Fruit fly (Drosophila melanogaster) whole organism, prepupa: ENCODE data around the gene SP1029.
A peak's percentile ranks its signal among the peaks of the same experiment; 100 is the strongest.

Source experiments
- Blimp-1 ChIP-seq: fragments of 200-800 bp; sonication (Bioruptor generic); optimal IDR thresholded peaks from 3 replicates; lab custom pipeline; 2017; ENCODE audit warnings: missing biosample characterization, missing genetic modification characterization, mild to moderate bottlenecking, moderate library complexity, missing genetic modification reagents
- CG11294 ChIP-seq: fragments of 200-800 bp; sonication (Bioruptor generic); IDR thresholded peaks from 2 replicates; pipeline ENCODE4 v1.3.6; 2022; ENCODE audit warnings: missing biosample characterization, missing genetic modification characterization
- CG11762 ChIP-seq: fragments of 200-800 bp; sonication (Bioruptor generic); optimal IDR thresholded peaks from 3 replicates; lab custom pipeline; 2016; ENCODE audit warnings: missing biosample characterization, missing genetic modification characterization; ENCODE audit not compliant: insufficient read depth
- CG11902 ChIP-seq: fragments of 200-800 bp; sonication (Bioruptor generic); optimal IDR thresholded peaks from 3 replicates; lab custom pipeline; 2016; ENCODE audit warnings: missing biosample characterization, missing genetic modification characterization
- CG15336 ChIP-seq: fragments of 200-800 bp; sonication (Bioruptor generic); IDR thresholded peaks from 2 replicates; pipeline ENCODE4 v1.3.6; 2022; ENCODE audit warnings: missing biosample characterization, missing genetic modification characterization
- CG1621 ChIP-seq: fragments of 200-800 bp; sonication (Bioruptor generic); optimal IDR thresholded peaks from 3 replicates; lab custom pipeline; 2018; ENCODE audit warnings: missing biosample characterization, mild to moderate bottlenecking, missing genetic modification characterization
- CG16779 ChIP-seq: fragments of 200-800 bp; sonication (Bioruptor generic); optimal IDR thresholded peaks from 3 replicates; lab custom pipeline; 2017; ENCODE audit warnings: missing biosample characterization, mild to moderate bottlenecking, missing genetic modification characterization
- CG3032 ChIP-seq: fragments of 200-800 bp; optimal IDR thresholded peaks from 2 replicates; lab custom pipeline; 2019; ENCODE audit warnings: missing biosample characterization, mild to moderate bottlenecking, missing genetic modification characterization, moderate library complexity
- CG31627 ChIP-seq: fragments of 200-800 bp; sonication (Bioruptor generic); optimal IDR thresholded peaks from 3 replicates; lab custom pipeline; 2016; ENCODE audit warnings: missing biosample characterization, missing genetic modification characterization
- CG32006 ChIP-seq: fragments of 200-800 bp; sonication (Bioruptor generic); optimal IDR thresholded peaks from 3 replicates; lab custom pipeline; 2017; ENCODE audit warnings: missing biosample characterization, mild to moderate bottlenecking, missing genetic modification characterization
- CG3919 ChIP-seq: fragments of 200-800 bp; sonication (Bioruptor generic); optimal IDR thresholded peaks from 3 replicates; lab custom pipeline; 2016; ENCODE audit warnings: missing biosample characterization, missing genetic modification characterization
- CG6163 ChIP-seq: fragments of 200-800 bp; sonication (Bioruptor generic); IDR thresholded peaks from 3 replicates; pipeline ENCODE4 v1.3.6; 2022; ENCODE audit warnings: missing biosample characterization, missing genetic modification characterization
- CG6808 ChIP-seq: fragments of 200-800 bp; sonication (Bioruptor generic); optimal IDR thresholded peaks from 3 replicates; lab custom pipeline; 2017; ENCODE audit warnings: missing biosample characterization, missing genetic modification characterization, mild to moderate bottlenecking, moderate library complexity, missing genetic modification reagents
- CG6854 ChIP-seq: fragments of 200-800 bp; sonication (Bioruptor generic); optimal IDR thresholded peaks from 2 replicates; lab custom pipeline; 2017; ENCODE audit warnings: missing biosample characterization, mild to moderate bottlenecking, missing genetic modification characterization
- CG7368 ChIP-seq: fragments of 200-800 bp; sonication (Bioruptor generic); optimal IDR thresholded peaks from 3 replicates; lab custom pipeline; 2016; ENCODE audit warnings: missing biosample characterization, missing genetic modification characterization
- CG8319 ChIP-seq: fragments of 200-800 bp; sonication (Bioruptor generic); optimal IDR thresholded peaks from 3 replicates; lab custom pipeline; 2016; ENCODE audit warnings: missing biosample characterization, missing genetic modification characterization
- CG9139 ChIP-seq: fragments of 200-800 bp; sonication (Bioruptor generic); optimal IDR thresholded peaks from 3 replicates; lab custom pipeline; 2017; ENCODE audit warnings: missing biosample characterization, mild to moderate bottlenecking, missing genetic modification characterization
- Eip75B ChIP-seq: fragments of 200-800 bp; sonication (Bioruptor generic); optimal IDR thresholded peaks from 3 replicates; lab custom pipeline; 2016; ENCODE audit warnings: missing biosample characterization, missing genetic modification characterization
- Eip78C ChIP-seq: fragments of 200-800 bp; sonication (Bioruptor generic); peaks from one replicate; lab custom pipeline; 2016; ENCODE audit warnings: missing biosample characterization, missing genetic modification characterization
- Ets96B ChIP-seq: fragments of 200-800 bp; optimal IDR thresholded peaks from 2 replicates; lab custom pipeline; 2019; ENCODE audit warnings: missing biosample characterization, mild to moderate bottlenecking, missing genetic modification characterization, moderate library complexity
- Gug ChIP-seq: fragments of 200-800 bp; sonication (Bioruptor generic); IDR thresholded peaks from 2 replicates; pipeline ENCODE4 v1.3.6; 2022; ENCODE audit warnings: missing biosample characterization, missing genetic modification characterization
- Hr39 ChIP-seq: fragments of 200-800 bp; sonication (Bioruptor generic); optimal IDR thresholded peaks from 2 replicates; lab custom pipeline; 2016; ENCODE audit warnings: missing biosample characterization, missing genetic modification characterization
- Hr4 ChIP-seq: fragments of 200-800 bp; sonication (Bioruptor generic); optimal IDR thresholded peaks from 3 replicates; lab custom pipeline; 2016; ENCODE audit warnings: missing biosample characterization, missing genetic modification characterization
- Met ChIP-seq: fragments of 200-800 bp; sonication (Bioruptor generic); optimal IDR thresholded peaks from 3 replicates; lab custom pipeline; 2016; ENCODE audit warnings: missing biosample characterization, missing genetic modification characterization
- Smox ChIP-seq: fragments of 200-800 bp; sonication (Bioruptor generic); optimal IDR thresholded peaks from 3 replicates; lab custom pipeline; 2016; ENCODE audit warnings: missing biosample characterization, missing genetic modification characterization
- Sox102F ChIP-seq: fragments of 200-800 bp; sonication (Bioruptor generic); optimal IDR thresholded peaks from 2 replicates; lab custom pipeline; 2016; ENCODE audit warnings: missing biosample characterization, mild to moderate bottlenecking, missing genetic modification characterization
- Sox15 ChIP-seq: fragments of 200-800 bp; sonication (Bioruptor generic); optimal IDR thresholded peaks from 3 replicates; lab custom pipeline; 2016; ENCODE audit warnings: missing biosample characterization, missing genetic modification characterization
- achi ChIP-seq: fragments of 200-800 bp; sonication (Bioruptor generic); optimal IDR thresholded peaks from 3 replicates; lab custom pipeline; 2016; ENCODE audit warnings: missing biosample characterization, missing genetic modification characterization
- acj6 ChIP-seq: fragments of 200-800 bp; sonication (Bioruptor generic); optimal IDR thresholded peaks from 3 replicates; lab custom pipeline; 2016; ENCODE audit warnings: missing biosample characterization, missing genetic modification characterization
- cyc ChIP-seq: fragments of 200-800 bp; sonication (Bioruptor generic); optimal IDR thresholded peaks from 3 replicates; lab custom pipeline; 2016; ENCODE audit warnings: missing biosample characterization, missing genetic modification characterization
- dsx ChIP-seq: fragments of 200-800 bp; optimal IDR thresholded peaks from 3 replicates; lab custom pipeline; 2019; ENCODE audit warnings: missing biosample characterization, mild to moderate bottlenecking, missing genetic modification characterization, moderate library complexity; ENCODE audit not compliant: poor library complexity, severe bottlenecking
- eg ChIP-seq: fragments of 200-800 bp; sonication (Bioruptor generic); IDR thresholded peaks from 3 replicates; pipeline ENCODE4 v1.3.6; 2022; ENCODE audit warnings: missing biosample characterization, missing genetic modification characterization
- esn ChIP-seq: fragments of 200-800 bp; sonication (Bioruptor generic); optimal IDR thresholded peaks from 2 replicates; lab custom pipeline; 2016; ENCODE audit warnings: missing biosample characterization, mild to moderate bottlenecking, missing genetic modification characterization, moderate library complexity
- fd59A ChIP-seq: fragments of 200-800 bp; sonication (Bioruptor generic); optimal IDR thresholded peaks from 2 replicates; lab custom pipeline; 2017; ENCODE audit warnings: missing biosample characterization, mild to moderate bottlenecking, missing genetic modification characterization, missing genetic modification reagents
- lz ChIP-seq: fragments of 200-800 bp; sonication (Bioruptor generic); optimal IDR thresholded peaks from 3 replicates; lab custom pipeline; 2016; ENCODE audit warnings: missing biosample characterization, missing genetic modification characterization
- net ChIP-seq: fragments of 200-800 bp; sonication (Bioruptor generic); optimal IDR thresholded peaks from 3 replicates; lab custom pipeline; 2016; ENCODE audit warnings: missing biosample characterization, missing genetic modification characterization
- pdm3 ChIP-seq: fragments of 200-800 bp; sonication (Bioruptor generic); optimal IDR thresholded peaks from 3 replicates; lab custom pipeline; 2016; ENCODE audit warnings: missing biosample characterization, missing genetic modification characterization
- salr ChIP-seq, 2 experiments: fragments of 200-800 bp; sonication (Bioruptor generic); optimal IDR thresholded peaks; 3 replicates each; lab custom pipeline; 2016 to 2018; ENCODE audit warnings: missing biosample characterization in 2 of 2, missing genetic modification characterization in 2 of 2, mild to moderate bottlenecking in 1 of 2
- ss ChIP-seq, 2 experiments: fragments of 200-800 bp; sonication (Bioruptor generic); optimal IDR thresholded peaks; 2 replicates in 1 of 2; 3 replicates in 1 of 2; lab custom pipeline; 2017 to 2018; ENCODE audit warnings: mild to moderate bottlenecking in 2 of 2, missing biosample characterization in 2 of 2, missing genetic modification characterization in 2 of 2, moderate library complexity in 1 of 2
- svp ChIP-seq: fragments of 200-800 bp; sonication (Bioruptor generic); peaks from one replicate; lab custom pipeline; 2016; ENCODE audit warnings: missing biosample characterization, missing genetic modification characterization
- topi ChIP-seq: fragments of 200-800 bp; sonication (Bioruptor generic); optimal IDR thresholded peaks from 3 replicates; lab custom pipeline; 2016; ENCODE audit warnings: missing biosample characterization, missing genetic modification characterization
- vri ChIP-seq: fragments of 200-800 bp; sonication (Bioruptor generic); optimal IDR thresholded peaks from 3 replicates; lab custom pipeline; 2016; ENCODE audit warnings: missing biosample characterization, mild to moderate bottlenecking, missing genetic modification characterization

SP1029 gene

dm6 chr3R:29216484-29216863 is 33.8 kb downstream of the SP1029 start:
- TF ChIP-seq cyc (GFP tag; lab: Kevin White, UChicago) (no peak), Ets96B (tag; lab: Kevin White, UChicago) (no peak), achi (GFP tag; lab: Kevin White, UChicago) (no peak), salr (GFP tag; optimal IDR thresholded peaks at IDR 0.05; lab: Kevin White, UChicago) (no peak), CG8319 (GFP tag; lab: Kevin White, UChicago) (no peak), net (GFP tag; lab: Kevin White, UChicago) (no peak)

- TF ChIP-seq achi (GFP tag; lab: Kevin White, UChicago): no peak
- no peak for TF ChIP-seq dsx (GFP tag; lab: Kevin White, UChicago)
- peak; percentile 81 for TF ChIP-seq svp (GFP tag; lab: Kevin White, UChicago)
- TF ChIP-seq Eip78C (GFP tag; lab: Kevin White, UChicago): peak; percentile 50
- TF ChIP-seq CG7368 (GFP tag; lab: Kevin White, UChicago): no peak
- TF ChIP-seq CG3919 (GFP tag; lab: Kevin White, UChicago): no peak
- no peak for TF ChIP-seq Blimp-1 (GFP tag; lab: Kevin White, UChicago)
- TF ChIP-seq Hr4 (GFP tag; lab: Kevin White, UChicago): peak; percentile 37
- TF ChIP-seq CG32006 (GFP tag; lab: Kevin White, UChicago): peak; percentile 24
- no peak for TF ChIP-seq Eip75B (GFP tag; lab: Kevin White, UChicago)
- peak in 1 of 2 experiments; percentile 53 for TF ChIP-seq ss (GFP tag; optimal IDR thresholded peaks at IDR 0.05; lab: Kevin White, UChicago)
Measured at dm6 chr3R:29215652-29216483, 34.4 kb downstream of the SP1029 start.

- TF ChIP-seq CG32006 (GFP tag; lab: Kevin White, UChicago): peak; percentile 51
- no peak for TF ChIP-seq Gug (GFP tag; lab: Robert Waterston, UW)
- no peak for TF ChIP-seq vri (GFP tag; lab: Kevin White, UChicago)
- TF ChIP-seq CG11294 (GFP tag; lab: Robert Waterston, UW): 0 out of 2 replicates have a peak, but pooled peaks have one; percentile 6
- peak; percentile 46 to 83 for TF ChIP-seq ss (GFP tag; optimal IDR thresholded peaks at IDR 0.05; lab: Kevin White, UChicago)
- peak; percentile 15 for TF ChIP-seq acj6 (GFP tag; lab: Kevin White, UChicago)
- peak; percentile 13 for TF ChIP-seq Smox (GFP tag; lab: Kevin White, UChicago)
- peak; percentile 17 for TF ChIP-seq esn (GFP tag; lab: Kevin White, UChicago)
- peak; percentile 70 for TF ChIP-seq Ets96B (tag; lab: Kevin White, UChicago)
- peak; percentile 26 for TF ChIP-seq CG3919 (GFP tag; lab: Kevin White, UChicago)
- peak; percentile 25 for TF ChIP-seq topi
- TF ChIP-seq CG16779: peak; percentile 65
- no peak; the same call in 1 of the 2 replicates for TF ChIP-seq CG15336
- no peak for TF ChIP-seq Sox15 (GFP tag; lab: Kevin White, UChicago)
- TF ChIP-seq svp (GFP tag; lab: Kevin White, UChicago): peak; percentile 72
- peak; percentile 66 for TF ChIP-seq CG1621 (tag; lab: Kevin White, UChicago)
- TF ChIP-seq CG8319 (GFP tag; lab: Kevin White, UChicago): no peak
- TF ChIP-seq pdm3 (GFP tag; lab: Kevin White, UChicago): peak; percentile 23
- TF ChIP-seq CG6854: no peak
- TF ChIP-seq CG7368 (GFP tag; lab: Kevin White, UChicago): peak; percentile 9
- TF ChIP-seq CG3032 (tag; lab: Kevin White, UChicago): peak; percentile 58
- TF ChIP-seq Hr39 (GFP tag; lab: Kevin White, UChicago): no peak
- TF ChIP-seq Hr4 (GFP tag; lab: Kevin White, UChicago): peak; percentile 29
- TF ChIP-seq Sox102F (GFP tag; lab: Kevin White, UChicago): peak; percentile 10
- no peak for TF ChIP-seq CG11902
- peak; percentile 62 for TF ChIP-seq Eip78C (GFP tag; lab: Kevin White, UChicago)
- TF ChIP-seq Eip75B (GFP tag; lab: Kevin White, UChicago): peak; percentile 26
- TF ChIP-seq CG31627 (GFP tag; lab: Kevin White, UChicago): no peak
- peak; percentile 33 for TF ChIP-seq Met (GFP tag; lab: Kevin White, UChicago)
- TF ChIP-seq cyc (GFP tag; lab: Kevin White, UChicago): no peak
- TF ChIP-seq eg (GFP tag; lab: Robert Waterston, UW): peak; percentile 55
- TF ChIP-seq CG11762 (GFP tag; lab: Kevin White, UChicago): no peak
- peak; percentile 79 for TF ChIP-seq CG9139 (GFP tag; lab: Kevin White, UChicago)
- TF ChIP-seq lz (GFP tag; lab: Kevin White, UChicago): peak; percentile 23
- TF ChIP-seq CG6163 (GFP tag; lab: Robert Waterston, UW): peak; percentile 82
- peak; percentile 37 for TF ChIP-seq fd59A (GFP tag; lab: Kevin White, UChicago)
- TF ChIP-seq CG6808: peak; percentile 69
- no peak for TF ChIP-seq Blimp-1 (GFP tag; lab: Kevin White, UChicago)
- peak; percentile 33 for TF ChIP-seq achi (GFP tag; lab: Kevin White, UChicago)
Measured at dm6 chr3R:29214982-29215533, 35.2 kb downstream of the SP1029 start.
